Fruit fly (Drosophila melanogaster): ENCODE measurements around the gene Sarm.

DNA sequence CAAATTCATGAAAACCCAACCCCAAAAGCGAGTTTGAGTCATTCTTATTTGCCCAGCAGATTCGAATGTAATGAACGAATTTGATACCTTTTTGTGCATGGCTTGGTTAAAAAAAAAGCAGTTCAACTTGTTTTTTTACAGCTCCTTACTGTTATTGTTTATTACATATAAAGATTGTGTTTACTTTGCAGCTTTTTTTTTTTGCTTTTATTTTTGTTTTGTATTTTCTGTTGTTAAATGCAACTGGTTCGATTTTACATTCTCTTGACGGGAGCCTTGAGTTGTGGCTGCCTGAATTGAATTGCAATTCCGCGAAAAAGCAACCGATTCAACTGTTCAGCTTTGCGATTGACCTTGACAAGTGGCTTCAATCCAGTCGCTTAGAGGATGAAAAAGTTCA lies 90.9 kb downstream of the Sarm start:
- TF ChIP-seq Dll (optimal IDR thresholded peaks at IDR 0.05) (no peak), pan (optimal IDR thresholded peaks at IDR 0.05) (no peak), CG8478 (optimal IDR thresholded peaks at IDR 0.05) (no peak), usp (GFP tag; optimal IDR thresholded peaks at IDR 0.05) (no peak)

Measured in whole organism.